Fruit fly (Drosophila melanogaster) whole organism, wandering third instar larva: Measurements from ENCODE around the gene RpL27.

Experiments
- Abd-B ChIP-seq: fragments of >200 bp; optimal IDR thresholded peaks from 2 replicates; lab custom pipeline; 2017; ENCODE audit warnings: missing biosample characterization, missing genetic modification characterization
- CG32264 ChIP-seq: fragments of 200-800 bp; sonication (Bioruptor generic); optimal IDR thresholded peaks from 2 replicates; lab custom pipeline; 2016; ENCODE audit warnings: missing biosample characterization, missing genetic modification characterization
- CG9705 ChIP-seq: fragments of 200-800 bp; sonication (Bioruptor generic); optimal IDR thresholded peaks from 2 replicates; lab custom pipeline; 2018; ENCODE audit warnings: missing biosample characterization, mild to moderate bottlenecking, missing genetic modification characterization
- CrebA ChIP-seq: fragments of 200-800 bp; sonication (Bioruptor generic); optimal IDR thresholded peaks from 2 replicates; lab custom pipeline; 2016; ENCODE audit warnings: missing biosample characterization, mild to moderate bottlenecking, missing genetic modification characterization, borderline replicate concordance
- Dfd ChIP-seq: fragments of >200 bp; optimal IDR thresholded peaks from 2 replicates; lab custom pipeline; 2017; ENCODE audit warnings: missing biosample characterization, missing genetic modification characterization
- Dif ChIP-seq: fragments of 200-275, 200-300 bp; sonication (Bioruptor generic); optimal IDR thresholded peaks from 2 replicates; lab custom pipeline; 2018; ENCODE audit warnings: missing biosample characterization, missing genetic modification characterization; ENCODE audit not compliant: partially characterized antibody
- GATAd ChIP-seq: sonication (Bioruptor generic); optimal IDR thresholded peaks from 2 replicates; lab custom pipeline; 2016; ENCODE audit warnings: missing biosample characterization, missing genetic modification characterization
- HLH106 ChIP-seq: fragments of 200-800 bp; optimal IDR thresholded peaks from 3 replicates; lab custom pipeline; 2019; ENCODE audit warnings: missing biosample characterization, mild to moderate bottlenecking, missing genetic modification characterization, moderate library complexity
- Hnf4 ChIP-seq: fragments of 200-800 bp; sonication (Bioruptor generic); optimal IDR thresholded peaks from 2 replicates; lab custom pipeline; 2016; ENCODE audit warnings: missing biosample characterization, mild to moderate bottlenecking, missing genetic modification characterization
- Hr78 ChIP-seq: fragments of >200 bp; optimal IDR thresholded peaks from 2 replicates; lab custom pipeline; 2017; ENCODE audit warnings: missing biosample characterization, missing genetic modification characterization
- Hr83 ChIP-seq: fragments of 200-300 bp; sonication (Bioruptor generic); optimal IDR thresholded peaks from 2 replicates; lab custom pipeline; 2016; ENCODE audit warnings: missing biosample characterization, mild to moderate bottlenecking, missing genetic modification characterization, moderate library complexity; ENCODE audit not compliant: poor library complexity, severe bottlenecking
- Jra ChIP-seq: sonication (Bioruptor generic); optimal IDR thresholded peaks from 2 replicates; lab custom pipeline; 2016; ENCODE audit warnings: missing biosample characterization, missing genetic modification characterization
- Mio ChIP-seq: sonication (Bioruptor generic); optimal IDR thresholded peaks from 2 replicates; lab custom pipeline; 2016; ENCODE audit warnings: missing biosample characterization, missing genetic modification characterization
- Myc ChIP-seq: fragments of >200 bp; optimal IDR thresholded peaks from 2 replicates; lab custom pipeline; 2017
- N ChIP-seq: fragments of >200 bp; optimal IDR thresholded peaks from 2 replicates; lab custom pipeline; 2018; ENCODE audit warnings: missing biosample characterization, missing external identifiers, missing genetic modification characterization
- OdsH ChIP-seq: fragments of 200-800 bp; sonication (Bioruptor generic); optimal IDR thresholded peaks from 2 replicates; lab custom pipeline; 2016; ENCODE audit warnings: missing biosample characterization, mild to moderate bottlenecking, missing genetic modification characterization
- Rel ChIP-seq, 2 experiments: fragments of 200-800 bp; sonication (Bioruptor generic) in 1 of 2; optimal IDR thresholded peaks; 2 replicates in 1 of 2; 3 replicates in 1 of 2; lab custom pipeline; 2016 to 2019; ENCODE audit warnings: mild to moderate bottlenecking in 2 of 2, missing biosample characterization in 2 of 2, missing genetic modification characterization in 2 of 2, moderate library complexity in 1 of 2
- Sp1 ChIP-seq: fragments of 200-800 bp; sonication (Bioruptor generic); optimal IDR thresholded peaks from 3 replicates; lab custom pipeline; 2019; ENCODE audit warnings: missing biosample characterization, mild to moderate bottlenecking, missing genetic modification characterization, moderate library complexity
- Vsx2 ChIP-seq: fragments of 200-300, 225-300 bp; sonication (Bioruptor generic); optimal IDR thresholded peaks from 2 replicates; lab custom pipeline; 2018; ENCODE audit warnings: missing biosample characterization, missing genetic modification characterization; ENCODE audit not compliant: partially characterized antibody
- br ChIP-seq: fragments of 200-800 bp; sonication (Bioruptor generic); optimal IDR thresholded peaks from 2 replicates; lab custom pipeline; 2016; ENCODE audit warnings: missing biosample characterization, missing genetic modification characterization
- brk ChIP-seq: fragments of 200-800 bp; sonication (Bioruptor generic); optimal IDR thresholded peaks from 2 replicates; lab custom pipeline; 2016; ENCODE audit warnings: missing biosample characterization, mild to moderate bottlenecking, missing genetic modification characterization
- dl ChIP-seq, 2 experiments: fragments of 175-275, 200-275 bp in 1 of 2; fragments of 200-275 bp in 1 of 2; sonication (Bioruptor generic); optimal IDR thresholded peaks; lab custom pipeline; 2018; ENCODE audit warnings: mild to moderate bottlenecking in 2 of 2, missing biosample characterization in 2 of 2, missing genetic modification characterization in 2 of 2, moderate library complexity in 2 of 2; ENCODE audit not compliant: partially characterized antibody in 2 of 2, insufficient read depth in 1 of 2
- dmrt93B ChIP-seq: fragments of 200-800 bp; sonication (Bioruptor generic); optimal IDR thresholded peaks from 2 replicates; lab custom pipeline; 2018; ENCODE audit warnings: missing biosample characterization, mild to moderate bottlenecking, missing genetic modification characterization
- dsf ChIP-seq: sonication (Bioruptor generic); optimal IDR thresholded peaks from 2 replicates; lab custom pipeline; 2016; ENCODE audit warnings: missing biosample characterization, missing genetic modification characterization, borderline replicate concordance
- ey ChIP-seq: fragments of 200-800 bp; sonication (Bioruptor generic); optimal IDR thresholded peaks from 2 replicates; lab custom pipeline; 2016; ENCODE audit warnings: missing biosample characterization, missing genetic modification characterization
- foxo ChIP-seq, 2 experiments: fragments of 200-800 bp; sonication (Bioruptor generic); optimal IDR thresholded peaks; 2 replicates in 1 of 2; 3 replicates in 1 of 2; lab custom pipeline; 2016 to 2017; ENCODE audit warnings: missing biosample characterization in 2 of 2, missing genetic modification characterization in 2 of 2
- fru ChIP-seq: fragments of 200-800 bp; sonication (Bioruptor generic); optimal IDR thresholded peaks from 3 replicates; lab custom pipeline; 2016; ENCODE audit warnings: missing biosample characterization, mild to moderate bottlenecking, missing genetic modification characterization
- h ChIP-seq: fragments of 200-800 bp; sonication (Bioruptor generic); optimal IDR thresholded peaks from 3 replicates; lab custom pipeline; 2016; ENCODE audit warnings: missing biosample characterization, mild to moderate bottlenecking, missing genetic modification characterization
- jim ChIP-seq: fragments of 175-275, 200-325 bp; sonication (Bioruptor generic); optimal IDR thresholded peaks from 2 replicates; lab custom pipeline; 2016; ENCODE audit warnings: missing biosample characterization, mild to moderate bottlenecking, missing genetic modification characterization
- lola ChIP-seq: fragments of >200 bp; optimal IDR thresholded peaks from 2 replicates; lab custom pipeline; 2017; ENCODE audit warnings: missing biosample characterization, missing genetic modification characterization
- pan ChIP-seq: fragments of >200 bp; optimal IDR thresholded peaks from 2 replicates; lab custom pipeline; 2017
- psq ChIP-seq: fragments of 200-800 bp; sonication (Bioruptor generic); optimal IDR thresholded peaks from 3 replicates; lab custom pipeline; 2017; ENCODE audit warnings: missing biosample characterization, mild to moderate bottlenecking, missing genetic modification characterization, moderate library complexity
- rgr ChIP-seq: fragments of 200-800 bp; sonication (Bioruptor generic); optimal IDR thresholded peaks from 3 replicates; lab custom pipeline; 2016; ENCODE audit warnings: missing biosample characterization, mild to moderate bottlenecking, missing genetic modification characterization
- sage ChIP-seq: fragments of 200-800 bp; sonication (Bioruptor generic); optimal IDR thresholded peaks from 2 replicates; lab custom pipeline; 2016; ENCODE audit warnings: missing biosample characterization, mild to moderate bottlenecking, missing genetic modification characterization
- sv ChIP-seq: fragments of 200-800 bp; sonication (Bioruptor generic); optimal IDR thresholded peaks from 3 replicates; lab custom pipeline; 2016; ENCODE audit warnings: missing biosample characterization, missing genetic modification characterization
- tai ChIP-seq: sonication (Bioruptor generic); optimal IDR thresholded peaks from 2 replicates; lab custom pipeline; 2016; ENCODE audit warnings: missing biosample characterization, missing genetic modification characterization
- usp ChIP-seq: fragments of >200 bp; optimal IDR thresholded peaks from 2 replicates; lab custom pipeline; 2017; ENCODE audit warnings: missing biosample characterization, missing genetic modification characterization
- woc ChIP-seq: sonication (Bioruptor generic); optimal IDR thresholded peaks from 2 replicates; lab custom pipeline; 2016; ENCODE audit warnings: missing biosample characterization, mild to moderate bottlenecking, missing genetic modification characterization

RpL27 gene

DNA sequence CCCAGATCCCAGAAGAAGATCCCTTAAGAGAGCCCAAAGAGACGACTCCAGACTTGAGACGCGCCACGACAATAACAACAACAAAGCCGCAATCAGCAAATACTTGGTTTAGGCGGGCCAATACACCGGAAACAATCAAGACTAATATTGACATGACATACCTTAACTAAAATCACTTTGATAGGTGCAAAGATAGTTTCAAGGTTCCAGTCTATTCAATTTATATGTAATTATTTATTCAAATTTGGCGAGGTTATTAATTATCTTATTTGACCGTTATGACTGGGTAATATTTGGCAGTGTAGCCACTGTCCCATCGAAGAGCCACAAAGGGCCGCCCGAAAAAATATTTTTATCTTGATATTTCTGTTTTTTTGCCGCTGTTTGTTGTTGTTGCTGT is 44.4 kb downstream of the RpL27 start:
- TF ChIP-seq Abd-B (GFP tag; lab: Kevin White, UChicago) = no peak
- peak; percentile 82 for TF ChIP-seq CG32264 (GFP tag; lab: Kevin White, UChicago)
- no peak for TF ChIP-seq Dif
- peak; percentile 93 for TF ChIP-seq Hnf4 (GFP tag; lab: Kevin White, UChicago)
- no peak for TF ChIP-seq Vsx2 (GFP tag; lab: Kevin White, UChicago)
- TF ChIP-seq N (GFP tag; lab: Kevin White, UChicago) = no peak
- TF ChIP-seq CrebA (GFP tag; lab: Kevin White, UChicago) = peak; percentile 89
- peak; percentile 55 to 97 for TF ChIP-seq foxo (GFP tag; optimal IDR thresholded peaks at IDR 0.05; lab: Kevin White, UChicago)
- no peak for TF ChIP-seq usp (GFP tag; lab: Kevin White, UChicago)
- TF ChIP-seq brk (GFP tag; lab: Kevin White, UChicago) = peak; percentile 93
- TF ChIP-seq CG9705 = peak; percentile 88
- TF ChIP-seq OdsH (GFP tag; lab: Kevin White, UChicago) = peak; percentile 93
- no peak for TF ChIP-seq Dfd (GFP tag; lab: Kevin White, UChicago)
- no peak for TF ChIP-seq sv
- TF ChIP-seq Myc = no peak
- TF ChIP-seq HLH106 = peak; percentile 96
- no peak for TF ChIP-seq pan (lab: Kevin White, UChicago)
- peak; percentile 84 for TF ChIP-seq tai (GFP tag; lab: Kevin White, UChicago)
- no peak for TF ChIP-seq Hr83 (GFP tag; lab: Kevin White, UChicago)
- peak; percentile 87 for TF ChIP-seq dmrt93B
- no peak for TF ChIP-seq lola (GFP tag; lab: Kevin White, UChicago)
- TF ChIP-seq br = peak; percentile 95
- no peak for TF ChIP-seq Hr78 (GFP tag; lab: Kevin White, UChicago)
- peak; percentile 91 for TF ChIP-seq psq (GFP tag; lab: Kevin White, UChicago)
- TF ChIP-seq jim (GFP tag; lab: Kevin White, UChicago) = no peak
- no peak for TF ChIP-seq GATAd
- TF ChIP-seq dl (GFP tag; optimal IDR thresholded peaks at IDR 0.05; lab: Kevin White, UChicago; ENCODE audit: insufficient read depth in 1 of 2, partially characterized antibody in 2 of 2) = no peak
- peak; percentile 91 for TF ChIP-seq ey (GFP tag; lab: Kevin White, UChicago)
- TF ChIP-seq woc = peak; percentile 92
- TF ChIP-seq fru (GFP tag; lab: Kevin White, UChicago) = peak; percentile 97
- peak; percentile 96 for TF ChIP-seq Sp1
- peak; percentile 88 for TF ChIP-seq Jra (GFP tag; lab: Kevin White, UChicago)
- peak; percentile 32 for TF ChIP-seq Mio
- TF ChIP-seq dsf = peak; percentile 58
- TF ChIP-seq h (GFP tag; lab: Kevin White, UChicago) = peak; percentile 97
- TF ChIP-seq rgr (GFP tag; lab: Kevin White, UChicago) = peak; percentile 93
- TF ChIP-seq sage (GFP tag; lab: Kevin White, UChicago) = peak; percentile 89
- TF ChIP-seq Rel (GFP tag; optimal IDR thresholded peaks at IDR 0.05; lab: Kevin White, UChicago) = peak; percentile 90
- peak; percentile 83 for TF ChIP-seq Rel (tag; optimal IDR thresholded peaks at IDR 0.05; lab: Kevin White, UChicago)

DNA sequence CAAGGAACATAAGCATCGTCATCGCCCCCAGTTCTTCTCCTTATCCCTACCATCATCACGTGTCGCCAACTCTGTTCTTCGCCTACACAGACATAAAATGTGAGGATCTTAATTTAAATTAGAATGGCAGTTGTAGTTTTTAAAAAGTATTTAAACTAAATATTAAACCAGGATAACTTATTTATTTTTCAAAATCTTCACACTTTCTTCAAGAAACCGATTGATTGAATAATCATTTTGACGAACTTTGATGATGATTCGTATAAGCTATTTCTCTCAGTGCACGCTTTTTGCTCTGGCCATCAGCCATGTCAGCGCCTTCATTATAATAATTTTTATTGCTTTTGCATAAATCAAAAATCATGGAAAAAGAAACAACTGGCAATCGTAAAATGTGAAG is 45.9 kb downstream of the RpL27 start:
- TF ChIP-seq Sp1 (peak; percentile 67), woc (peak; percentile 54), OdsH (GFP tag; lab: Kevin White, UChicago) (peak; percentile 57), psq (GFP tag; lab: Kevin White, UChicago) (peak; percentile 76), ey (GFP tag; lab: Kevin White, UChicago) (peak; percentile 65), tai (GFP tag; lab: Kevin White, UChicago) (peak; percentile 3), CrebA (GFP tag; lab: Kevin White, UChicago) (peak; percentile 57), usp (GFP tag; lab: Kevin White, UChicago) (no peak), h (GFP tag; lab: Kevin White, UChicago) (peak; percentile 78), brk (GFP tag; lab: Kevin White, UChicago) (peak; percentile 59), Rel (GFP tag; optimal IDR thresholded peaks at IDR 0.05; lab: Kevin White, UChicago) (peak; percentile 45), Rel (tag; optimal IDR thresholded peaks at IDR 0.05; lab: Kevin White, UChicago) (no peak), Mio (no peak), fru (GFP tag; lab: Kevin White, UChicago) (peak; percentile 83), Abd-B (GFP tag; lab: Kevin White, UChicago) (no peak), br (peak; percentile 58), foxo (GFP tag; optimal IDR thresholded peaks at IDR 0.05; lab: Kevin White, UChicago) (peak in 1 of 2 experiments; percentile 78), Hnf4 (GFP tag; lab: Kevin White, UChicago) (peak; percentile 53), Dfd (GFP tag; lab: Kevin White, UChicago) (no peak), rgr (GFP tag; lab: Kevin White, UChicago) (peak; percentile 62), Hr83 (GFP tag; lab: Kevin White, UChicago) (no peak), HLH106 (peak; percentile 67), sage (GFP tag; lab: Kevin White, UChicago) (peak; percentile 50), CG32264 (GFP tag; lab: Kevin White, UChicago) (peak; percentile 19), pan (lab: Kevin White, UChicago) (no peak), Jra (GFP tag; lab: Kevin White, UChicago) (peak; percentile 29), CG9705 (peak; percentile 1), Vsx2 (GFP tag; lab: Kevin White, UChicago) (no peak)
